Worm (Caenorhabditis elegans): ENCODE results near the gene C18E9.5.

DNA sequence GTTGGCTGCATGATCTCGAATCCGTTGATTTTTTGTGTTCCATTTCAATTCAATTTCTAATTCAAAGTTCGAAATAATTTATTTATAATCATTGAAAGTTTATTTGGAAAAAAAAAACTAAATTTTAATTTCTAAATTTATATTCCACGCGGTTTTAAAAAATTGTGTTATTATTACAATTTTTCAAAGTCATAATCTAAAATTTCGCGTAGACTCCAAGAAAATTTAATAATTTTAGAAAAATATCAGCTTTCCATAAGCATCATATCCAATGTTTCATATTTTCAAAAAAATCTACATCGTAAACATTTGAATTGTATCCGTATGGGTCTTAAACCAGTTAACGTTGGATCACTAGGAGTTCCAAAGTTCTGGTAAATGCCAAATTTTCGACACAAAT is 30.6 kb downstream of the C18E9.5 start, which contains the start of gene F44G4.5:
- no peak for TF ChIP-seq him-1 (tag; optimal IDR thresholded peaks at IDR 0.05)
- TF ChIP-seq W03F9.2 (tag; optimal IDR thresholded peaks at IDR 0.05), result no peak
